Fruit fly (Drosophila melanogaster): ENCODE data around the gene CG32263.

CG32263 gene

dm6 chr3L:3851847-3852246 lies 40.9 kb upstream of the CG32263 start (continued):
- TF ChIP-seq Hr51 (GFP tag; optimal IDR thresholded peaks at IDR 0.05) (no peak), YL-1 (GFP tag; optimal IDR thresholded peaks at IDR 0.05) (no peak), ham (GFP tag; IDR thresholded peaks at IDR 0.05) (no peak), gce (GFP tag; IDR thresholded peaks at IDR 0.05) (no peak), HLHmδ (GFP tag; optimal IDR thresholded peaks at IDR 0.05) (no peak), CG7963 (GFP tag; IDR thresholded peaks at IDR 0.05; ENCODE audit: partially characterized antibody) (no peak), jing (GFP tag; optimal IDR thresholded peaks at IDR 0.05) (peak; percentile 4), Mad (GFP tag; optimal IDR thresholded peaks at IDR 0.05) (no peak), Dad (GFP tag; optimal IDR thresholded peaks at IDR 0.05) (no peak), Ets97D (GFP tag; optimal IDR thresholded peaks at IDR 0.05) (no peak), slbo (GFP tag; IDR thresholded peaks at IDR 0.05) (peak; percentile 74), CG7556 (GFP tag; optimal IDR thresholded peaks at IDR 0.05) (no peak), Dfd (GFP tag; optimal IDR thresholded peaks at IDR 0.05) (no peak), grn (GFP tag; optimal IDR thresholded peaks at IDR 0.05) (no peak), maf-S (GFP tag; optimal IDR thresholded peaks at IDR 0.05) (no peak), Mes4 (GFP tag; optimal IDR thresholded peaks at IDR 0.05) (no peak), yki (optimal IDR thresholded peaks at IDR 0.05) (no peak), CG3407 (GFP tag; optimal IDR thresholded peaks at IDR 0.05) (no peak), Dp (GFP tag; optimal IDR thresholded peaks at IDR 0.05) (no peak), dpn (GFP tag; optimal IDR thresholded peaks at IDR 0.05) (peak; percentile 14 to 49), CG42726 (GFP tag; IDR thresholded peaks at IDR 0.05; ENCODE audit: partially characterized antibody) (no peak), bigmax (GFP tag; optimal IDR thresholded peaks at IDR 0.05) (no peak), BtbVII (GFP tag; optimal IDR thresholded peaks at IDR 0.05) (no peak), D19B (GFP tag; optimal IDR thresholded peaks at IDR 0.05) (no peak), dati (GFP tag; IDR thresholded peaks at IDR 0.05) (no peak), onecut (GFP tag; IDR thresholded peaks at IDR 0.05) (no peak), CG3163 (GFP tag; optimal IDR thresholded peaks at IDR 0.05) (no peak), CG17359 (tag; optimal IDR thresholded peaks at IDR 0.05) (no peak), tap (tag; optimal IDR thresholded peaks at IDR 0.05) (no peak), dm (GFP tag; optimal IDR thresholded peaks at IDR 0.05) (no peak), CG3847 (GFP tag; IDR thresholded peaks at IDR 0.05) (no peak), crol (GFP tag; IDR thresholded peaks at IDR 0.05) (no peak), repo (GFP tag; optimal IDR thresholded peaks at IDR 0.05) (no peak), CG31365 (tag; optimal IDR thresholded peaks at IDR 0.05) (no peak), CG9876 (GFP tag; optimal IDR thresholded peaks at IDR 0.05) (no peak), prd (optimal IDR thresholded peaks at IDR 0.05) (no peak), prd (GFP tag; IDR thresholded peaks at IDR 0.05) (peak; percentile 34; the same call in 1 of the 3 replicates), Sin3A (optimal IDR thresholded peaks at IDR 0.05) (no peak), jumu (GFP tag; optimal IDR thresholded peaks at IDR 0.05) (peak; percentile 11), cg (GFP tag; optimal IDR thresholded peaks at IDR 0.05) (no peak), E2f2 (GFP tag; IDR thresholded peaks at IDR 0.05) (no peak), HHEX (GFP tag; optimal IDR thresholded peaks at IDR 0.05) (no peak), CG2129 (GFP tag; IDR thresholded peaks at IDR 0.05; ENCODE audit: partially characterized antibody) (no peak), lola (GFP tag; optimal IDR thresholded peaks at IDR 0.05) (peak in 1 of 3 experiments; percentile 59), exex (tag; optimal IDR thresholded peaks at IDR 0.05) (no peak), croc (GFP tag; conservative IDR thresholded peaks at IDR 0.05) (no peak), Sry-δ (GFP tag; optimal IDR thresholded peaks at IDR 0.05) (no peak), Dip2 (GFP tag; IDR thresholded peaks at IDR 0.05) (no peak), emc (GFP tag; optimal IDR thresholded peaks at IDR 0.05) (no peak), grau (tag; optimal IDR thresholded peaks at IDR 0.05) (peak; percentile 36), vvl (GFP tag; IDR thresholded peaks at IDR 0.05) (peak; percentile 59), lab (GFP tag; optimal IDR thresholded peaks at IDR 0.05) (peak; percentile 24), CG32767 (GFP tag; IDR thresholded peaks at IDR 0.05) (no peak)

Data from whole organism, embryonic.